Worm (Caenorhabditis elegans) whole organism, early embryonic: Measurements from ENCODE around the gene djr-1.1.

Source experiments
- B0310.2 ChIP-seq: sonication (generic microtip); optimal IDR thresholded peaks from 2 replicates; lab custom pipeline; 2016; ENCODE audit warnings: mild to moderate bottlenecking, missing genetic modification characterization, missing compliant biosample characterization
- F13C5.2 ChIP-seq: sonication (generic microtip); optimal IDR thresholded peaks from 2 replicates; lab custom pipeline; 2017; ENCODE audit warnings: mild to moderate bottlenecking, missing genetic modification characterization, inconsistent platforms, missing compliant biosample characterization
- aly-1 ChIP-seq: sonication (generic microtip); optimal IDR thresholded peaks from 2 replicates; lab custom pipeline; 2016; ENCODE audit warnings: missing genetic modification characterization, missing compliant biosample characterization
- ama-1 ChIP-seq: fragments of 150-350 bp; optimal IDR thresholded peaks from 2 replicates; lab custom pipeline; 2014
- ceh-13 ChIP-seq: fragments of 200-800 bp; sonication (Bioruptor generic); optimal IDR thresholded peaks from 2 replicates; lab custom pipeline; 2018; ENCODE audit warnings: mild to moderate bottlenecking, missing genetic modification characterization, missing compliant biosample characterization
- ceh-36 ChIP-seq: sonication (generic microtip); optimal IDR thresholded peaks from 2 replicates; lab custom pipeline; 2016; ENCODE audit warnings: missing genetic modification characterization, inconsistent platforms, missing compliant biosample characterization
- ets-7 ChIP-seq: sonication (generic microtip); optimal IDR thresholded peaks from 2 replicates; lab custom pipeline; 2016; ENCODE audit warnings: missing genotype, missing genetic modification characterization, missing compliant biosample characterization
- flt-1 ChIP-seq: fragments of 200-800 bp; sonication (Bioruptor generic); IDR thresholded peaks from 2 replicates; pipeline ENCODE4 v1.3.6; 2022; ENCODE audit warnings: missing genetic modification characterization, missing compliant biosample characterization
- hmbx-1 ChIP-seq: sonication (generic microtip); optimal IDR thresholded peaks from 2 replicates; lab custom pipeline; 2016; ENCODE audit warnings: mild to moderate bottlenecking, missing genetic modification characterization, missing compliant biosample characterization
- hmg-4 ChIP-seq: fragments of 200-800 bp; sonication (Bioruptor generic); optimal IDR thresholded peaks from 2 replicates; lab custom pipeline; 2018; ENCODE audit warnings: mild to moderate bottlenecking, missing genetic modification characterization, missing compliant biosample characterization
- hnd-1 ChIP-seq: sonication (generic microtip); optimal IDR thresholded peaks from 2 replicates; lab custom pipeline; 2016; ENCODE audit warnings: missing genetic modification characterization, missing compliant biosample characterization
- pes-1 ChIP-seq: fragments of 200-800 bp; sonication (Bioruptor generic); IDR thresholded peaks from 2 replicates; pipeline ENCODE4 v1.3.6; 2022; ENCODE audit warnings: missing genetic modification reagents, missing genetic modification characterization, missing compliant biosample characterization
- scrt-1 ChIP-seq: fragments of 200-800 bp; sonication (Bioruptor generic); IDR thresholded peaks from 2 replicates; pipeline ENCODE4 v1.3.6; 2022; ENCODE audit warnings: missing genetic modification characterization, missing compliant biosample characterization
- sea-1 ChIP-seq: fragments of 200-800 bp; sonication (Bioruptor generic); conservative IDR thresholded peaks from 2 replicates; pipeline ENCODE4 v1.3.6; 2022; ENCODE audit warnings: missing genetic modification characterization, missing compliant biosample characterization
- tbx-11 ChIP-seq: fragments of 200-800 bp; sonication (Bioruptor generic); IDR thresholded peaks from 2 replicates; pipeline ENCODE4 v1.3.6; 2022; ENCODE audit warnings: missing genetic modification characterization, missing compliant biosample characterization
- tbx-37 ChIP-seq: fragments of 200-800 bp; sonication (Bioruptor generic); conservative IDR thresholded peaks from 2 replicates; pipeline ENCODE4 v1.3.6; 2022; ENCODE audit warnings: missing genetic modification reagents, missing genetic modification characterization, missing compliant biosample characterization
- tra-4 ChIP-seq: sonication (generic microtip); optimal IDR thresholded peaks from 2 replicates; lab custom pipeline; 2017; ENCODE audit warnings: missing genetic modification characterization, missing compliant biosample characterization

The djr-1.1 gene

DNA sequence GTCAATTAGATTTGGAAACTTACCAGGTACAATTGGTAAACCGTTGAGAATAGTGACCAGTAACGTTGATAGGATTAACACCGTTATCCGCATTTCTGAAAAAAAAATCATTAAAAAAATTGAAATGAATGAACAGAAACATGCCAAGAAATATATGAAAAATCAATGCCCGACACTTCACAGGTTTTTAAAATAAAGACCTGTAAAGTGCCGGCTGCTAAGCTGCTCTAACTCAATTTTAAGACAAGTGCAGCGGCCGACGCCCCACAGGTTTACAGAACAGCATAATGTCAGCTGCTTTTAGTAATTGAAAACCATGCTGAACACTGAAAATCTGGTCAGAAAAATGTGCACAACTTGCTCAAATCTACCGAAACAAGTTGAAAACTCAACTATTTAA, 42.0 kb downstream of the djr-1.1 start, which contains the start of gene cbn-1:
Gene cbn-1, minus strand, starts transcription at position 101 of the 400 bp plus-strand sequence.
- TF ChIP-seq tbx-11 (GFP tag; lab: Robert Waterston, UW) (no peak), hmbx-1 (tag; lab: Kevin White, UChicago) (no peak), F13C5.2 (tag; lab: Kevin White, UChicago) (no peak), flt-1 (GFP tag; lab: Robert Waterston, UW) (no peak), tra-4 (tag; lab: Kevin White, UChicago) (no peak), ceh-13 (GFP tag; lab: Kevin White, UChicago) (no peak), ama-1 (no peak)

- no peak for TF ChIP-seq pes-1
- TF ChIP-seq ceh-36 (tag; lab: Kevin White, UChicago), result no peak
- TF ChIP-seq scrt-1 (GFP tag; lab: Robert Waterston, UW), result no peak
- TF ChIP-seq hmbx-1 (tag; lab: Kevin White, UChicago), result no peak
- no peak for TF ChIP-seq ceh-13 (GFP tag; lab: Kevin White, UChicago)
- TF ChIP-seq ama-1, result no peak
- no peak for TF ChIP-seq ets-7 (tag; lab: Kevin White, UChicago)
- TF ChIP-seq tbx-11 (GFP tag; lab: Robert Waterston, UW), result no peak
- TF ChIP-seq hmg-4, result no peak
- TF ChIP-seq tbx-37, result no peak
- TF ChIP-seq B0310.2 (tag; lab: Kevin White, UChicago), result no peak
- TF ChIP-seq aly-1 (tag; lab: Kevin White, UChicago), result no peak
- TF ChIP-seq hnd-1 (tag; lab: Kevin White, UChicago), result no peak
- no peak for TF ChIP-seq sea-1 (GFP tag; lab: Robert Waterston, UW)
Observed at ce11 chrII:333853-334449, 43.6 kb downstream of the djr-1.1 start.

- TF ChIP-seq B0310.2 (tag; lab: Kevin White, UChicago), result no peak
- TF ChIP-seq tbx-11 (GFP tag; lab: Robert Waterston, UW), result no peak
- TF ChIP-seq aly-1 (tag; lab: Kevin White, UChicago), result no peak
- no peak for TF ChIP-seq ceh-13 (GFP tag; lab: Kevin White, UChicago)
- no peak for TF ChIP-seq hmbx-1 (tag; lab: Kevin White, UChicago)
- no peak for TF ChIP-seq hmg-4
- no peak for TF ChIP-seq ama-1
- no peak for TF ChIP-seq tbx-37
- no peak for TF ChIP-seq ceh-36 (tag; lab: Kevin White, UChicago)
- no peak for TF ChIP-seq hnd-1 (tag; lab: Kevin White, UChicago)
- no peak for TF ChIP-seq flt-1 (GFP tag; lab: Robert Waterston, UW)
- no peak for TF ChIP-seq scrt-1 (GFP tag; lab: Robert Waterston, UW)
- no peak for TF ChIP-seq F13C5.2 (tag; lab: Kevin White, UChicago)
- no peak for TF ChIP-seq sea-1 (GFP tag; lab: Robert Waterston, UW)
- TF ChIP-seq ets-7 (tag; lab: Kevin White, UChicago), result no peak
- TF ChIP-seq tra-4 (tag; lab: Kevin White, UChicago), result no peak
- no peak for TF ChIP-seq pes-1
Observed at ce11 chrII:334828-335227, 44.4 kb downstream of the djr-1.1 start.

DNA sequence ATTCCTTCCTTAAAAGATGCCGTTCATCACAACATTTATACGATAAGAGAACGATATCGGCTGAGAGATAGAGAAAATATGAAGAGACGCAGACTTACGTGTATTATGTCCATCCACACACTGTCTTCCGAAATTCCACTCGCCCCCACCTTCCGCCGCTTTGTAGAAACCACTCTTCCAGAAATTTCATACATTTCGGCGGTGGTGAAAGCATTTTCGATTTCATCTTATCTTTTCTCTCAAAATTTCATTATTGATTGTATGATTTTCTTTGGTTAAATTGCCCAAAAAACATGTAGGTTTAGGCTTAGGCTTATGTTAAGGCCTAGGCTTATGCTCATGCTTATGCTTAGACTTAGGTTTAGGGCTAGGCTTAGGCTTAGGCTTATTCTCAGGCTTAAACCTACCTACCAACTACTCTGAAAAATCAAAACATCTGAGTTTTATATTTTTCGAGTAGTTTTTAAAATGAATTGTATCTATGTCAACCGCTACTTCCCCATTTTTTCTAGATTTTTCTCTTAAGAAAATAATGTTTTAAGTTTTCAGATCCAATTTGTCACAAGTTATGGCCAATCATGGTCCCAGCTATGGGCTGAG, 47.0 kb downstream of the djr-1.1 start, which contains the start of gene cpn-2:
Gene cpn-2, plus strand, starts transcription at position 550 of the 600 bp plus-strand sequence.
- TF ChIP-seq hnd-1 (tag; lab: Kevin White, UChicago) (no peak), aly-1 (tag; lab: Kevin White, UChicago) (no peak), ceh-36 (tag; lab: Kevin White, UChicago) (no peak), ceh-13 (GFP tag; lab: Kevin White, UChicago) (no peak), hmg-4 (no peak), ets-7 (tag; lab: Kevin White, UChicago) (no peak), tra-4 (tag; lab: Kevin White, UChicago) (no peak), B0310.2 (tag; lab: Kevin White, UChicago) (no peak), ama-1 (no peak), F13C5.2 (tag; lab: Kevin White, UChicago) (no peak), hmbx-1 (tag; lab: Kevin White, UChicago) (no peak), tbx-11 (GFP tag; lab: Robert Waterston, UW) (no peak), scrt-1 (GFP tag; lab: Robert Waterston, UW) (no peak), flt-1 (GFP tag; lab: Robert Waterston, UW) (no peak), tbx-37 (no peak), pes-1 (no peak), sea-1 (GFP tag; lab: Robert Waterston, UW) (no peak)

- TF ChIP-seq hmg-4 (no peak), tbx-37 (no peak), hmbx-1 (tag; lab: Kevin White, UChicago) (no peak), ceh-36 (tag; lab: Kevin White, UChicago) (no peak), ama-1 (no peak), tbx-11 (GFP tag; lab: Robert Waterston, UW) (no peak), ets-7 (tag; lab: Kevin White, UChicago) (no peak), flt-1 (GFP tag; lab: Robert Waterston, UW) (no peak), scrt-1 (GFP tag; lab: Robert Waterston, UW) (no peak), tra-4 (tag; lab: Kevin White, UChicago) (no peak), F13C5.2 (tag; lab: Kevin White, UChicago) (no peak), pes-1 (no peak), hnd-1 (tag; lab: Kevin White, UChicago) (no peak), B0310.2 (tag; lab: Kevin White, UChicago) (no peak), sea-1 (GFP tag; lab: Robert Waterston, UW) (no peak), aly-1 (tag; lab: Kevin White, UChicago) (no peak), ceh-13 (GFP tag; lab: Kevin White, UChicago) (no peak)
Observed at ce11 chrII:340224-340623, 49.8 kb downstream of the djr-1.1 start, which contains the start of gene clc-31. Gene clc-31 (plus strand): TSS chrII:340524.

- TF ChIP-seq flt-1 (GFP tag; lab: Robert Waterston, UW) (no peak), hmbx-1 (tag; lab: Kevin White, UChicago) (no peak)
Observed at ce11 chrII:340714-341113, 50.3 kb downstream of the djr-1.1 start.
